Fruit fly (Drosophila melanogaster): Measurements from ENCODE around the gene CG5704.

CG5704 gene

dm6 chr3L:2163608-2164007 is 7.2 kb downstream of the CG5704 start, which contains the start of gene CG15822 (continued):
- TF ChIP-seq CG12391 (tag; optimal IDR thresholded peaks at IDR 0.05) = no peak
- no peak for TF ChIP-seq cg (GFP tag; optimal IDR thresholded peaks at IDR 0.05)
- no peak for TF ChIP-seq ato (GFP tag; IDR thresholded peaks at IDR 0.05; ENCODE audit: partially characterized antibody)
- no peak for TF ChIP-seq nerfin-2 (GFP tag; IDR thresholded peaks at IDR 0.05; ENCODE audit: partially characterized antibody)
- TF ChIP-seq Scr (GFP tag; IDR thresholded peaks at IDR 0.05; ENCODE audit: partially characterized antibody) = no peak
- TF ChIP-seq seq (GFP tag; IDR thresholded peaks at IDR 0.05) = no peak
- no peak for TF ChIP-seq CG11723 (GFP tag; optimal IDR thresholded peaks at IDR 0.05)
- TF ChIP-seq CG10209 (GFP tag; optimal IDR thresholded peaks at IDR 0.05) = no peak
- TF ChIP-seq CG17186 (GFP tag; optimal IDR thresholded peaks at IDR 0.05) = no peak
- no peak for TF ChIP-seq Awh (GFP tag; IDR thresholded peaks at IDR 0.05)
- no peak for TF ChIP-seq Bteb2 (GFP tag; optimal IDR thresholded peaks at IDR 0.05)
- TF ChIP-seq CG13894 (tag; optimal IDR thresholded peaks at IDR 0.05) = no peak
- TF ChIP-seq hth (optimal IDR thresholded peaks at IDR 0.05) = no peak
- TF ChIP-seq fru (optimal IDR thresholded peaks at IDR 0.05) = no peak
- no peak for TF ChIP-seq zen (tag; optimal IDR thresholded peaks at IDR 0.05)
- no peak for TF ChIP-seq Drgx (GFP tag; IDR thresholded peaks at IDR 0.05)
- TF ChIP-seq zfh2 (GFP tag; optimal IDR thresholded peaks at IDR 0.05) = no peak
- TF ChIP-seq CG18599 (GFP tag; optimal IDR thresholded peaks at IDR 0.05) = no peak
- TF ChIP-seq gsb-n (tag; optimal IDR thresholded peaks at IDR 0.05) = no peak
- no peak for TF ChIP-seq abd-A (tag; optimal IDR thresholded peaks at IDR 0.05)
- TF ChIP-seq insv (GFP tag; optimal IDR thresholded peaks at IDR 0.05) = no peak
- TF ChIP-seq Hmr (GFP tag; optimal IDR thresholded peaks at IDR 0.05) = no peak
- no peak for TF ChIP-seq CG12744 (GFP tag; optimal IDR thresholded peaks at IDR 0.05)
- no peak for TF ChIP-seq nom (GFP tag; optimal IDR thresholded peaks at IDR 0.05)
- no peak for TF ChIP-seq D19B (GFP tag; optimal IDR thresholded peaks at IDR 0.05)
- TF ChIP-seq CG1233 (GFP tag; optimal IDR thresholded peaks at IDR 0.05) = no peak
- TF ChIP-seq vfl (GFP tag; optimal IDR thresholded peaks at IDR 0.05) = no peak
- no peak for TF ChIP-seq MTF-1 (GFP tag; optimal IDR thresholded peaks at IDR 0.05; ENCODE audit: borderline replicate concordance)
- no peak for TF ChIP-seq kay (GFP tag; optimal IDR thresholded peaks at IDR 0.05)
- no peak for TF ChIP-seq CG7928 (GFP tag; optimal IDR thresholded peaks at IDR 0.05)
- no peak for TF ChIP-seq danr (GFP tag; IDR thresholded peaks at IDR 0.05)
- TF ChIP-seq tap (tag; optimal IDR thresholded peaks at IDR 0.05) = no peak
- TF ChIP-seq toy (GFP tag; IDR thresholded peaks at IDR 0.05) = no peak
- no peak for TF ChIP-seq CG31441 (GFP tag; IDR thresholded peaks at IDR 0.05)
- no peak for TF ChIP-seq nau (GFP tag; optimal IDR thresholded peaks at IDR 0.05)
- no peak for TF ChIP-seq Ssrp (tag; optimal IDR thresholded peaks at IDR 0.05)
- no peak for TF ChIP-seq scrt (GFP tag; optimal IDR thresholded peaks at IDR 0.05)
- no peak for TF ChIP-seq CG10431 (GFP tag; optimal IDR thresholded peaks at IDR 0.05)
- TF ChIP-seq otp (GFP tag; IDR thresholded peaks at IDR 0.05) = no peak
- no peak for TF ChIP-seq CG8478 (optimal IDR thresholded peaks at IDR 0.05)
- no peak for TF ChIP-seq kah (GFP tag; optimal IDR thresholded peaks at IDR 0.05)
- no peak for TF ChIP-seq lov (optimal IDR thresholded peaks at IDR 0.05)
- no peak for TF ChIP-seq lov (GFP tag; IDR thresholded peaks at IDR 0.05)
- TF ChIP-seq tin (GFP tag; optimal IDR thresholded peaks at IDR 0.05) = no peak
- TF ChIP-seq CG6683 (GFP tag; optimal IDR thresholded peaks at IDR 0.05) = no peak
- TF ChIP-seq Hmx (GFP tag; optimal IDR thresholded peaks at IDR 0.05) = no peak
- TF ChIP-seq zen2 (GFP tag; IDR thresholded peaks at IDR 0.05; ENCODE audit: partially characterized antibody) = 0 out of 3 replicates have a peak, but pooled peaks have one; percentile 28
- no peak for TF ChIP-seq lola (GFP tag; optimal IDR thresholded peaks at IDR 0.05)
- TF ChIP-seq Gsc (GFP tag; IDR thresholded peaks at IDR 0.05) = no peak
- TF ChIP-seq Med (GFP tag) = peak; percentile 63
- TF ChIP-seq Pdp1 (GFP tag; optimal IDR thresholded peaks at IDR 0.05) = no peak
- no peak for TF ChIP-seq run (tag; optimal IDR thresholded peaks at IDR 0.05)

Data from whole organism, embryonic.